Fruit fly (Drosophila melanogaster): ENCODE measurements around the gene CG6765.

Gene CG6765

dm6 chr3L:8525691-8526421 lies 13.3 kb downstream of the CG6765 start (continued):
- TF ChIP-seq tll (GFP tag; optimal IDR thresholded peaks at IDR 0.05) (no peak), CG12104 (GFP tag; optimal IDR thresholded peaks at IDR 0.05) (no peak), CG8290 (GFP tag; optimal IDR thresholded peaks at IDR 0.05) (no peak), CG8290 (tag; optimal IDR thresholded peaks at IDR 0.05) (peak in 1 of 2 experiments; percentile 30), pb (GFP tag; optimal IDR thresholded peaks at IDR 0.05) (no peak), CG8281 (tag; optimal IDR thresholded peaks at IDR 0.05) (no peak), CG10274 (GFP tag; optimal IDR thresholded peaks at IDR 0.05) (no peak), vfl (GFP tag; optimal IDR thresholded peaks at IDR 0.05) (no peak), Sox100B (GFP tag; optimal IDR thresholded peaks at IDR 0.05) (peak; percentile 33), Atf3 (GFP tag; optimal IDR thresholded peaks at IDR 0.05) (no peak), en (GFP tag; optimal IDR thresholded peaks at IDR 0.05) (no peak), CG13775 (GFP tag; optimal IDR thresholded peaks at IDR 0.05) (peak; percentile 29), CG10267 (tag; optimal IDR thresholded peaks at IDR 0.05) (peak; percentile 24), CG12299 (tag; optimal IDR thresholded peaks at IDR 0.05) (no peak), CG7786 (GFP tag; optimal IDR thresholded peaks at IDR 0.05) (peak; percentile 57), maf-S (GFP tag; optimal IDR thresholded peaks at IDR 0.05) (peak; percentile 1), CG17912 (GFP tag; optimal IDR thresholded peaks at IDR 0.05) (no peak), slp2 (GFP tag; optimal IDR thresholded peaks at IDR 0.05) (no peak), Hsf (GFP tag; optimal IDR thresholded peaks at IDR 0.05) (peak; percentile 33), HLH3B (GFP tag; IDR thresholded peaks at IDR 0.05) (0 out of 2 replicates have a peak, but pooled peaks have one; percentile 12), CG4854 (GFP tag; optimal IDR thresholded peaks at IDR 0.05) (no peak), CG15601 (tag; optimal IDR thresholded peaks at IDR 0.05) (peak; percentile 3), hth (optimal IDR thresholded peaks at IDR 0.05) (no peak), CG30403 (GFP tag; optimal IDR thresholded peaks at IDR 0.05) (peak; percentile 45), unc-4 (GFP tag; IDR thresholded peaks at IDR 0.05; ENCODE audit: partially characterized antibody) (no peak), da (GFP tag; optimal IDR thresholded peaks at IDR 0.05) (no peak), bigmax (GFP tag; optimal IDR thresholded peaks at IDR 0.05) (no peak), pita (GFP tag; optimal IDR thresholded peaks at IDR 0.05) (no peak), hkb (optimal IDR thresholded peaks at IDR 0.05) (no peak), hkb (GFP tag; IDR thresholded peaks at IDR 0.05) (peak; percentile 37), Rfx (GFP tag; IDR thresholded peaks at IDR 0.05) (no peak), sr (GFP tag; IDR thresholded peaks at IDR 0.05) (peak; percentile 88), CG17186 (GFP tag; optimal IDR thresholded peaks at IDR 0.05) (no peak), crc (GFP tag; optimal IDR thresholded peaks at IDR 0.05) (no peak), Awh (GFP tag; IDR thresholded peaks at IDR 0.05) (no peak), CG6689 (GFP tag; IDR thresholded peaks at IDR 0.05) (peak; percentile 40; the same call in 1 of the 2 replicates), D19A (tag; optimal IDR thresholded peaks at IDR 0.05) (no peak), CG18619 (GFP tag; optimal IDR thresholded peaks at IDR 0.05) (peak; percentile 56), CG17385 (GFP tag; optimal IDR thresholded peaks at IDR 0.05) (peak; percentile 15), CG4328 (GFP tag; optimal IDR thresholded peaks at IDR 0.05) (peak; percentile 28), CG12942 (GFP tag; optimal IDR thresholded peaks at IDR 0.05) (no peak), CHES-1-like (GFP tag; optimal IDR thresholded peaks at IDR 0.05) (peak; percentile 23), CG7928 (GFP tag; optimal IDR thresholded peaks at IDR 0.05) (no peak), TFAM (GFP tag; optimal IDR thresholded peaks at IDR 0.05) (no peak), CG3407 (GFP tag; optimal IDR thresholded peaks at IDR 0.05) (no peak), CG9876 (GFP tag; optimal IDR thresholded peaks at IDR 0.05) (no peak), tio (GFP tag; optimal IDR thresholded peaks at IDR 0.05) (no peak), Sox102F (GFP tag; optimal IDR thresholded peaks at IDR 0.05) (peak; percentile 22), zfh2 (GFP tag; optimal IDR thresholded peaks at IDR 0.05) (peak; percentile 58), Hand (GFP tag; optimal IDR thresholded peaks at IDR 0.05) (peak; percentile 36), PHDP (tag; optimal IDR thresholded peaks at IDR 0.05) (peak; percentile 35)

All from whole organism, embryonic.